Worm (Caenorhabditis elegans): ENCODE results near the gene C14A4.9.

The C14A4.9 gene

DNA sequence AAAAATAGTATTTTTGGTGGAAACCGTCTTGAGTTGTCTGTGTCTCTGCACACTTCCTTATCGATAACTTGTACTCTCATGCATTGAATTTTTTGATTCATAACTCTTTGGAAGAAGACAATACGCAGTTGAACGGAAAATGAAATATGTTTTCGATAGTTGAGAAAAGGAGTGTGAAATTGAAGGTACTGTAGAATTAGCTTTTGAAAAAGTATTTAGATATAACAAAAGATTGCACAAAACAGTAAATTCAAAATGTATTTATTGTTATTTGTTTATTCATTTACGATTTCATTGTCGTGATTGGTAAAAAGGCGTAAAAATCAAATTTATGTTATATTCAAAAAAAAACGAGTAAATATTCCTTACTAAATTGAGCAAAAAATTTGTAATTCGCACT, 2.7 kb upstream of the C14A4.9 start, which contains the start of gene C14A4.7:
Gene C14A4.7, minus strand, starts transcription at position 101 of the 400 bp plus-strand sequence.
- no peak for TF ChIP-seq hlh-17 (GFP tag; optimal IDR thresholded peaks at IDR 0.05; ENCODE audit: borderline replicate concordance)
- peak; percentile 16 for TF ChIP-seq elt-2 (tag; optimal IDR thresholded peaks at IDR 0.05)

DNA sequence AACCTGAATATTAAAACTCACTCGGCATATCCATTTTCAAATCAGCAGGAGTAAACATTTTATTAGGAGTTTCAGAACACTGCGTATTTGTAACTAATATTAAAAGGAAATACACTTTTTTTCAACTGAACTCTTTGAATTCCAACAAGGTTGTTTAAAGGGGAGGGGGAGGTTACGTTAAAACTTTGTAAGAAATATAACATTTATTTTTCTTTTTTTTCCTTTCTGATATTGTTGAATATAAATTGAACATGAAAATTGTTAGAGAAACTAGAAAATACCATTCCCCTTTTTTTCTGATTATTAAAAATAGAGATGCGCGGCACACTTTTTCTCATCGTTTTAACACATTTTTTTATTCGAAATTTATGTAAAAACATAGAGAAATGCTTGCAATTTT, 1.1 kb upstream of the C14A4.9 start, which contains the start of gene C14A4.8:
Gene C14A4.8, minus strand, starts transcription at position 101 of the 400 bp plus-strand sequence.
- TF ChIP-seq mdl-1 (tag; optimal IDR thresholded peaks at IDR 0.05) = no peak
- no peak for TF ChIP-seq C04F5.9 (tag; optimal IDR thresholded peaks at IDR 0.05)
- no peak for TF ChIP-seq unc-130 (tag; optimal IDR thresholded peaks at IDR 0.05)
- TF ChIP-seq ztf-4 (tag; optimal IDR thresholded peaks at IDR 0.05) = no peak
- no peak for TF ChIP-seq lir-3 (tag; optimal IDR thresholded peaks at IDR 0.05; ENCODE audit: poor library complexity)
- TF ChIP-seq nhr-237 (tag; optimal IDR thresholded peaks at IDR 0.05) = no peak
- TF ChIP-seq vab-15 (tag; optimal IDR thresholded peaks at IDR 0.05) = no peak
- no peak for TF ChIP-seq mep-1 (tag; optimal IDR thresholded peaks at IDR 0.05)
- no peak for TF ChIP-seq lin-14 (GFP tag; optimal IDR thresholded peaks at IDR 0.05)
- no peak for TF ChIP-seq hlh-17 (GFP tag; optimal IDR thresholded peaks at IDR 0.05; ENCODE audit: borderline replicate concordance)
- no peak for TF ChIP-seq nhr-76 (tag; optimal IDR thresholded peaks at IDR 0.05)
- no peak for TF ChIP-seq ztf-11 (tag; optimal IDR thresholded peaks at IDR 0.05)
- no peak for TF ChIP-seq ceh-63 (GFP tag; optimal IDR thresholded peaks at IDR 0.05)
- no peak for TF ChIP-seq dpl-1 (GFP tag; optimal IDR thresholded peaks at IDR 0.05)
- no peak for TF ChIP-seq pax-3 (tag; optimal IDR thresholded peaks at IDR 0.05)
- no peak for TF ChIP-seq fos-1 (tag; optimal IDR thresholded peaks at IDR 0.05)
- no peak for TF ChIP-seq alr-1 (tag; optimal IDR thresholded peaks at IDR 0.05; ENCODE audit: borderline replicate concordance)
- TF ChIP-seq isw-1 (GFP tag; IDR thresholded peaks at IDR 0.05) = no peak
- no peak for TF ChIP-seq nhr-20 (tag; optimal IDR thresholded peaks at IDR 0.05)
- TF ChIP-seq sup-37 (GFP tag; optimal IDR thresholded peaks at IDR 0.05) = no peak

- no peak for TF ChIP-seq unc-62 (GFP tag; optimal IDR thresholded peaks at IDR 0.05)
- TF ChIP-seq mep-1 (tag; optimal IDR thresholded peaks at IDR 0.05) = no peak
- no peak for TF ChIP-seq lir-3 (tag; optimal IDR thresholded peaks at IDR 0.05; ENCODE audit: poor library complexity)
- TF ChIP-seq mab-9 (GFP tag; IDR thresholded peaks at IDR 0.05) = no peak
- no peak for TF ChIP-seq lin-39 (tag; optimal IDR thresholded peaks at IDR 0.05)
- TF ChIP-seq Y116A8C.19 (tag; optimal IDR thresholded peaks at IDR 0.05; ENCODE audit: borderline replicate concordance) = no peak
- no peak for TF ChIP-seq pqm-1 (tag; optimal IDR thresholded peaks at IDR 0.05)
- no peak for TF ChIP-seq ceh-88 (GFP tag; IDR thresholded peaks at IDR 0.05)
- TF ChIP-seq mdl-1 (tag; optimal IDR thresholded peaks at IDR 0.05) = no peak
- TF ChIP-seq snu-23 (GFP tag; optimal IDR thresholded peaks at IDR 0.05) = no peak
- no peak for TF ChIP-seq hlh-4 (tag; optimal IDR thresholded peaks at IDR 0.05)
- TF ChIP-seq nhr-71 (tag; optimal IDR thresholded peaks at IDR 0.05) = no peak
- TF ChIP-seq nhr-20 (tag; optimal IDR thresholded peaks at IDR 0.05) = no peak
- no peak for TF ChIP-seq nhr-12 (tag; optimal IDR thresholded peaks at IDR 0.05)
- no peak for TF ChIP-seq sup-37 (GFP tag; optimal IDR thresholded peaks at IDR 0.05)
- no peak for TF ChIP-seq snpc-4 (tag; optimal IDR thresholded peaks at IDR 0.05)
- no peak for TF ChIP-seq nhr-28 (tag; optimal IDR thresholded peaks at IDR 0.05)
- TF ChIP-seq unc-98 (GFP tag; IDR thresholded peaks at IDR 0.05) = no peak
- TF ChIP-seq efl-3 (GFP tag; optimal IDR thresholded peaks at IDR 0.05) = no peak
- TF ChIP-seq pag-3 (tag; optimal IDR thresholded peaks at IDR 0.05; ENCODE audit: borderline replicate concordance, insufficient read depth) = no peak
Observed at ce11 chrII:10602184-10602583, 3.0 kb downstream of the C14A4.9 start, which contains the start of gene srv-2. Gene srv-2, minus strand, starts transcription at chrII:10602284.

ce11 chrII:10603560-10603959, 4.4 kb downstream of the C14A4.9 start:
- no peak for TF ChIP-seq nhr-11 (tag; optimal IDR thresholded peaks at IDR 0.05)
- TF ChIP-seq ces-1 (GFP tag; optimal IDR thresholded peaks at IDR 0.05) = no peak
- TF ChIP-seq ceh-8 (GFP tag; optimal IDR thresholded peaks at IDR 0.05) = no peak
- no peak for TF ChIP-seq C04F5.9 (tag; optimal IDR thresholded peaks at IDR 0.05)
- TF ChIP-seq ceh-88 (GFP tag; IDR thresholded peaks at IDR 0.05) = no peak
- no peak for TF ChIP-seq mef-2 (tag; optimal IDR thresholded peaks at IDR 0.05)
- no peak for TF ChIP-seq snpc-4 (tag; optimal IDR thresholded peaks at IDR 0.05)
- TF ChIP-seq nhr-20 (tag; optimal IDR thresholded peaks at IDR 0.05) = no peak
- no peak for TF ChIP-seq unc-98 (GFP tag; IDR thresholded peaks at IDR 0.05)
- no peak for TF ChIP-seq egl-27 (tag; optimal IDR thresholded peaks at IDR 0.05)

Data from whole organism, L1 larva.